Worm (Caenorhabditis elegans) whole organism, dauer: Measurements from ENCODE around the gene F19G12.3.

Experiments
- unc-62 ChIP-seq: sonication (generic microtip); optimal IDR thresholded peaks from 2 replicates; lab custom pipeline; 2017; ENCODE audit warnings: missing biosample characterization, missing genetic modification reagents, missing genetic modification characterization

F19G12.3 gene

DNA sequence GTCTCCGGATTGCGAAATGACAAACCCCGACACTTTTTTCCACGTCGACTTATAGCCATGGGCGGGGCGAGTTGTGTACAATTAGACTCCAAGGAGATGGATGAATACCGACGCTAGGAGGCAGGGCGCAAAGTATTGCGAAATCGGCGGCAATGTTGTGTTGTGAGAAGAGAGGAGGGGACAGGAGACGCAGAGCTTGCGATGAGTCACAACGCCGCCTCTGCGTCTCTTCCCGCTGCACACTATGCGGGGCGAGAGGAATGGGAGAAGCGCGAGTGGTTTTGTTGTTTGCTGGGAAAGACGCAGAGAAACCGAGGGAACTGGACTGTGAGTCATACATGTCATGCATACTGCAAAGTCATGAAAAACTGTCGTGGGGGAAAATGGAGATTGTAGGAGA, 29.8 kb downstream of the F19G12.3 start:
- TF ChIP-seq unc-62 (GFP tag; lab: Kevin White, UChicago) = no peak

DNA sequence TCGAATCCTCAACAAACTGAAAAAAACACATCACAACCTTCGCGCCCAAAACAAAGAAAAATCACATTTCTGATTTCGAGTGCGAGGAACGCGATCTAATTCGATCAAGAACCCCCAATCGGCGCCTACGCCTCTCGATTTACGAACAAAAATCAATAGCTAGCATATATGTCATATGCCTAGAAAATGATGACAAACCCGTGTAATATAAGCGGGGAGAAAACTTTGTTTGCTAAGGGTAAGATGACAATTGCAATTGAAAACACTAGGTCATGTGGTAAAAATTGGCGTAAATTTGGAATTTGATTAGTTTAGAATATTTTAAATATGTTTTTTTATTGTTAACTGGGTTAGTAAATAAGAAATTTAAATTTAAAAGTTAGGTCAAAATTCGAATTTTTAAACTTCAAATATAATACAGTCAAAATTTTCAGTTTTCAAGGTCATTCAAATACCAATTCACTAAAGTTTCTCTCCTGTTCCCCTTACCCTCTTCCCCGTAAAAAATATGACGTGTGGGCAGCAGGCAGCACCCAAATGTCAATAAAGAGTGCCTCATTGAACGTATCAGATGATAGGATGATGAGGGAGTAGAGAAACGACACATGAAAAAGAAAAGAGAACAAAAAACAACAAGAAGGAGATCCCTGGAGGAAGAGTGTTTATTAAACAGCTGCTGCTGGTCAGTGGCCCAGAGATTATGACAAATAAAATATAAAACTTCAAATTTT, 31.9 kb downstream of the F19G12.3 start:
- no peak for TF ChIP-seq unc-62 (GFP tag; lab: Kevin White, UChicago)

DNA sequence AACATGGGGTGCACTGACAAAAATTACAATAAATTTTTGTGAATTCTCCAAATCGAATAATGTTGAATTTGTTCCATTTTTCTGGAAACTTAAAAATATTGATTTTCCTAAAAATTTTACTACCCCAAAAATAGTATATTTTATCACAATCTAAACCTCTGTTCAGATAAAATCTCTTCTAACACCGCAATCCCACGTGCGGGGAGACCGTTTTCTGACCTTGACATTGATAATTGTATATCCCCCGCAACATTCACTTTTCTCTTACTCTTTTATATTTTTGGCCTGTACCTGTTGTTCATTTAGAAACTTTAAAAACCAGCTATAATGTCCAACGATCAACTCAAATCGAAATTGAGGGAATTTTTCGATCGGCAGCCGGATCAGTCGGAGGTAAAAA, 34.2 kb downstream of the F19G12.3 start, which contains the start of gene D1005.2:
TSS of gene D1005.2 (plus strand) at position 230 of the 400 bp plus-strand sequence.
- TF ChIP-seq unc-62 (GFP tag; lab: Kevin White, UChicago) = no peak

DNA sequence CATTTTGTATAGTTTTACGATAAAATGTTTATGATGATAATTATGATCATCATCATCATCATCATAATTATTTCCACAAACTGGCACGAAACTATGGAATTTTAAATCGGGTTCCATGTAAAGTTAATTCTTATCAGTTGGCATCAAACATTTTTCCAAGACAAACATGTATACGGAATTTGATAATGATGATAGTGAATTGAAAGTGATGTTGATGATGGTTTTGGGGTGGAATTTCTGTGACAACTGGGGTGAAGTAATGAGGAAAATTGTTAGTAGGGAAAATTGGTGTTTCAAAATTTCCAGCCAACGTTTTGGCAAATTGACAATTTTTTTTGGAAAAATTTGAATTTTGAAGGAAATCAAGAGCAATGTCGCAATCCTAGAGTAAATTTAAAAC, 35.1 kb downstream of the F19G12.3 start:
- no peak for TF ChIP-seq unc-62 (GFP tag; lab: Kevin White, UChicago)

DNA sequence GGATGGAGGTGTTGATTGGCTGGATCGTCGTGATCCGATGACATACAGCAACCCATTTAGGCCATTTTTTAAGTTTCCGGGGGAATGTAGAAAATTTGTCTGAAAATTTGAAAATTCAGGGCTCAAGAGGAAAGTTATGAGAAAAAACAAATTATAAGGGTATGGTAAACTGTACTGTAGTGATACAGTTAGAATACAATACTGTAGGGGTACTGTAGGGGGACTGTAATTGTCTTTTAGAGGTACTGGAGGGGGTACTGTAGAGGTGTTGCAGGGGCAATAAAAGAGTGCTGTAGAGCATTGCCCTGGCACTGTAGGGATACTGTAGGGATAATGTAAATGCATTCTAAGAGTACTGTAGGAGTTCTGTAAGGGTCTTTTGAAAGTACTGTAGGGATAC, 40.1 kb downstream of the F19G12.3 start, which contains the start of gene D1005.6:
TSS of gene D1005.6 (minus strand) at position 101 of the 400 bp plus-strand sequence.
- TF ChIP-seq unc-62 (GFP tag; lab: Kevin White, UChicago) = no peak

DNA sequence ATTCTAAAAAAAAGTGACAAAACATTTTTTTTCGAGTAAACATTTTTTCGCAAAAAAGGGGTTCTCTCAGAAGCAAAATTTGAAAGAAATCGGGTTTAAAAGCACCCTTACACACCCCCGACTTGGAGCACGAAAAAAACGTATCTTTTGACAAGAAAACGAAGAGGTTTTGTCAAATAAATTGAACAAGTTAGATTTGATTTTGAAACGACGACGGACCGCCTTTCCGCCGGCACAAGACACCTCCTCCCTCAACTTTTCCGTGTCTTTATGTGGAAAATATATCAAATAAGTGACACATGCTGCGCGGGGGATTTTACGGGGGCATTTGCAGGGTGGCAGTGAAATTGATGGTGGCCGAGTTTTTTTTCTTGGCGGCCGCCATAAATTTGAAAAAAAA, 43.4 kb downstream of the F19G12.3 start:
- no peak for TF ChIP-seq unc-62 (GFP tag; lab: Kevin White, UChicago)

DNA sequence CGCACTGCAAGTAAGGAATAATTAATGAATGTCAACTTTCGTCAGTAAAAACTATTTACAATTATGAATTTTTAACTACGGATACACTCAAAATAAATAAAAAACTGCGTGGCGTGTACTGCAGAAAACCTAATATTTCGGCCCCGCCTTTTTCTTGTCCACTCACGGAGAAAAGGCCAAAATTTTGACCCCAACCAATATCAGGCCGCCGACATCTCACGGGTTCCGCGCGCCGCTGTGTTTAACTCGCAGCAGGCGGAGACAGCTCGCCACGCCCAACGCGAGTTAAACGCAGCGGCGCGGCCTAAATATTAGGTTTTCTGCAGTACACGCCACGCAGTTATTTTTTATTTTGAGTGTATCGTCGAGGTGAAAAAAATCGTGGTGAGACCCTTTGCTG, 46.6 kb downstream of the F19G12.3 start:
- TF ChIP-seq unc-62 (GFP tag; lab: Kevin White, UChicago) = no peak

DNA sequence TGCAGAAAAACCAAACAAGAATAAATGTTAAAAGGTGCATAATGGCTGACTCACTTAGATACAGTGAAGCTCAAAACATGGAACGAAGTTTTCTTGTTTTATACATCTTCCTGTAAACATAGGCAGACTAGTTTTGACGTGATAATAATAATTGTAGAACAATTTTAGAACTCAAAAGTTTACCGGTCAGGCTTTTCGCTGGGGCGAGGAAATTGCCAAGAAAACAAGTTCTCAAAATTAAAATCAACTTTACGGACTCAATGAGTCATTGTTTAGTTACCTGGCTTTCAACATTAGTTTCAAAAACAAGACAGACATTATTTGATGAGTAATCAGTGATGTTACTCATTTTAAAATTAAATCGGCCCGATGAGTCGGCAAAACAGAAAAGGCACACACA, 48.3 kb downstream of the F19G12.3 start, which contains the start of gene D1005.5:
TSS of gene D1005.5 (minus strand) at position 101 of the 400 bp plus-strand sequence.
- no peak for TF ChIP-seq unc-62 (GFP tag; lab: Kevin White, UChicago)

DNA sequence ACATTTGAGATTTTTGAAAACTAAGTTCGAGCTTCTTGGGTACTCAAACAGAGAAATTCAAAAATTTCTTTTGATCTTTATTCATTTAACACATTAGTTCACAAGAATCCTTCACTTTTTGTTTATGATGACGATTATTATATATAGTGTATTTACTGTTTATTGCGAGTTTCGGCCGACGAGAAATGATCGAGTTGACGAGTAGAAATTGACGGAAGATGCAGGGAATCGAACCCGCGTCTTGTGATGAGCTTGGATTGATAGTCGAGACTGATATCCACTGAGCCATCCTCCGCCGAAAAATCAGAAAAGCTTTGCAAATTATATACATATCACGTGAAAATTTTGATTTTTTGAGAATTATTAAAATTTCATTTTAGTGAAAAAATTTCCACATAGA, 49.2 kb downstream of the F19G12.3 start:
- no peak for TF ChIP-seq unc-62 (GFP tag; lab: Kevin White, UChicago)
